Fruit fly (Drosophila melanogaster) whole organism, embryonic: Measurements from ENCODE around the gene CG9933.
A peak's percentile ranks its signal among the peaks of the same experiment; 100 is the strongest.

Experiments used
- BEAF-32 ChIP-seq: fragments of 200-800 bp; sonication (Bioruptor generic); optimal IDR thresholded peaks from 3 replicates; lab custom pipeline; 2017; ENCODE audit warnings: missing biosample characterization, missing genetic modification characterization, mild to moderate bottlenecking, moderate library complexity, missing genetic modification reagents
- Blimp-1 ChIP-seq: fragments of 200-800 bp; sonication (Bioruptor generic); optimal IDR thresholded peaks from 3 replicates; lab custom pipeline; 2018; ENCODE audit warnings: missing biosample characterization, missing genetic modification characterization, mild to moderate bottlenecking, moderate library complexity, missing genetic modification reagents
- CG1024 ChIP-seq: fragments of 200-800 bp; sonication (Bioruptor generic); IDR thresholded peaks from 2 replicates; pipeline ENCODE4 v1.3.6; 2022; ENCODE audit warnings: missing biosample characterization, missing genetic modification characterization
- CG10462 ChIP-seq: fragments of 200-800 bp; sonication (Bioruptor generic); optimal IDR thresholded peaks from 2 replicates; lab custom pipeline; 2016; ENCODE audit warnings: missing biosample characterization, missing genetic modification characterization
- CG11093 ChIP-seq: fragments of 200-800 bp; sonication (Bioruptor generic); IDR thresholded peaks from 3 replicates; pipeline ENCODE4 v1.3.6; 2022; ENCODE audit warnings: missing biosample characterization, missing genetic modification characterization
- CG13296 ChIP-seq: fragments of 200-800 bp; sonication (Bioruptor generic); optimal IDR thresholded peaks from 3 replicates; lab custom pipeline; 2018; ENCODE audit warnings: missing biosample characterization, mild to moderate bottlenecking, missing genetic modification characterization
- CG13894 ChIP-seq: fragments of 200-800 bp; sonication (Bioruptor generic); optimal IDR thresholded peaks from 3 replicates; lab custom pipeline; 2018; ENCODE audit warnings: missing biosample characterization, mild to moderate bottlenecking, missing genetic modification characterization, moderate library complexity
- CG15696 ChIP-seq: fragments of 200-800 bp; sonication (Bioruptor generic); optimal IDR thresholded peaks from 2 replicates; lab custom pipeline; 2019; ENCODE audit warnings: missing biosample characterization, mild to moderate bottlenecking, missing genetic modification characterization, moderate library complexity
- CG18011 ChIP-seq: fragments of 200-800 bp; sonication (Bioruptor generic); optimal IDR thresholded peaks from 2 replicates; lab custom pipeline; 2017; ENCODE audit warnings: missing biosample characterization, missing genetic modification characterization, mild to moderate bottlenecking, moderate library complexity, missing genotype
- CG30020 ChIP-seq: fragments of 200-800 bp; optimal IDR thresholded peaks from 2 replicates; lab custom pipeline; 2019; ENCODE audit warnings: missing biosample characterization, mild to moderate bottlenecking, missing genetic modification characterization, moderate library complexity
- CG30403 ChIP-seq: fragments of 200-800 bp; sonication (Bioruptor generic); optimal IDR thresholded peaks from 3 replicates; lab custom pipeline; 2016; ENCODE audit warnings: missing biosample characterization, missing genetic modification characterization
- CG34376 ChIP-seq: fragments of 200-800 bp; sonication (Bioruptor generic); optimal IDR thresholded peaks from 2 replicates; lab custom pipeline; 2018; ENCODE audit warnings: missing biosample characterization, mild to moderate bottlenecking, missing genetic modification characterization
- CG3838 ChIP-seq: fragments of 200-800 bp; sonication (Bioruptor generic); optimal IDR thresholded peaks from 3 replicates; lab custom pipeline; 2016; ENCODE audit warnings: missing biosample characterization, missing genetic modification characterization
- CG4707 ChIP-seq: fragments of 200-800 bp; sonication (Bioruptor generic); optimal IDR thresholded peaks from 2 replicates; lab custom pipeline; 2018; ENCODE audit warnings: missing biosample characterization, mild to moderate bottlenecking, missing genetic modification characterization, moderate library complexity
- D19A ChIP-seq: fragments of 200-800 bp; optimal IDR thresholded peaks from 3 replicates; lab custom pipeline; 2019; ENCODE audit warnings: missing biosample characterization, mild to moderate bottlenecking, missing genetic modification characterization, moderate library complexity
- Drgx ChIP-seq: fragments of 200-800 bp; sonication (Bioruptor generic); IDR thresholded peaks from 2 replicates; pipeline ENCODE4 v1.3.6; 2022; ENCODE audit warnings: missing biosample characterization, missing genetic modification characterization
- Elba2 ChIP-seq: fragments of 200-800 bp; sonication (Bioruptor generic); optimal IDR thresholded peaks from 3 replicates; lab custom pipeline; 2016; ENCODE audit warnings: missing biosample characterization, missing genetic modification characterization
- Ets65A ChIP-seq: fragments of 200-800 bp; sonication (Bioruptor generic); peaks from one replicate; lab custom pipeline; 2016; ENCODE audit warnings: missing biosample characterization, missing genetic modification characterization
- Ets97D ChIP-seq: fragments of 200-800 bp; sonication (Bioruptor generic); optimal IDR thresholded peaks from 3 replicates; lab custom pipeline; 2016; ENCODE audit warnings: missing biosample characterization, missing genetic modification characterization
- Gug ChIP-seq: fragments of 200-800 bp; sonication (Bioruptor generic); IDR thresholded peaks from 4 replicates; pipeline ENCODE4 v1.3.6; 2022; ENCODE audit warnings: missing biosample characterization, missing genetic modification characterization
- Pdp1 ChIP-seq, 2 experiments: fragments of 200-800 bp; sonication (Bioruptor generic); optimal IDR thresholded peaks; 3 replicates each; lab custom pipeline; 2016; ENCODE audit warnings: missing biosample characterization in 2 of 2, missing genetic modification characterization in 2 of 2, mild to moderate bottlenecking in 1 of 2, moderate library complexity in 1 of 2
- Sox102F ChIP-seq: fragments of 200-800 bp; sonication (Bioruptor generic); optimal IDR thresholded peaks from 2 replicates; lab custom pipeline; 2018; ENCODE audit warnings: missing biosample characterization, mild to moderate bottlenecking, missing genetic modification characterization, moderate library complexity
- Trl ChIP-seq, 3 experiments: fragments of >200 bp in 2 of 3; fragments of 200-800 bp in 1 of 3; sonication (Bioruptor generic) in 1 of 3; optimal IDR thresholded peaks; 2 replicates in 1 of 3; 3 replicates in 2 of 3; lab custom pipeline; 2016 to 2017; ENCODE audit warnings: missing biosample characterization in 1 of 3, missing genetic modification characterization in 1 of 3
- Xbp1 ChIP-seq: fragments of 200-800 bp; sonication (Bioruptor generic); optimal IDR thresholded peaks from 3 replicates; lab custom pipeline; 2016; ENCODE audit warnings: missing biosample characterization, mild to moderate bottlenecking, missing genetic modification characterization
- bsh ChIP-seq, 2 experiments: fragments of 200-800 bp; sonication (Bioruptor generic); optimal IDR thresholded peaks; 2 replicates each; lab custom pipeline; 2017 to 2018; ENCODE audit warnings: mild to moderate bottlenecking in 2 of 2, missing biosample characterization in 2 of 2, missing genetic modification characterization in 2 of 2, moderate library complexity in 1 of 2
- chinmo ChIP-seq: fragments of 200-800 bp; sonication (Bioruptor generic); IDR thresholded peaks from 4 replicates; pipeline ENCODE4 v1.3.6; 2022; ENCODE audit warnings: missing biosample characterization, missing genetic modification characterization; ENCODE audit not compliant: partially characterized antibody
- gem ChIP-seq: fragments of 200-800 bp; sonication (Bioruptor generic); optimal IDR thresholded peaks from 2 replicates; lab custom pipeline; 2019; ENCODE audit warnings: missing biosample characterization, mild to moderate bottlenecking, missing genetic modification characterization, moderate library complexity
- grn ChIP-seq: fragments of 200-800 bp; sonication (Bioruptor generic); optimal IDR thresholded peaks from 3 replicates; lab custom pipeline; 2017; ENCODE audit warnings: missing biosample characterization, missing genetic modification characterization
- insv ChIP-seq, 2 experiments: fragments of 200-800 bp; sonication (Bioruptor generic); optimal IDR thresholded peaks; 3 replicates each; lab custom pipeline; 2016 to 2018; ENCODE audit warnings: missing biosample characterization in 2 of 2, missing genetic modification characterization in 2 of 2
- lbe ChIP-seq: fragments of 200-800 bp; sonication (Bioruptor generic); optimal IDR thresholded peaks from 2 replicates; lab custom pipeline; 2016; ENCODE audit warnings: missing biosample characterization, mild to moderate bottlenecking, missing genetic modification characterization
- mam ChIP-seq: fragments of 200-800 bp; sonication (Bioruptor generic); optimal IDR thresholded peaks from 3 replicates; lab custom pipeline; 2016; ENCODE audit warnings: missing biosample characterization, missing genetic modification characterization
- pb ChIP-seq: fragments of 200-800 bp; sonication (Bioruptor generic); optimal IDR thresholded peaks from 3 replicates; lab custom pipeline; 2016; ENCODE audit warnings: missing biosample characterization, missing genetic modification characterization
- peb ChIP-seq: fragments of 200-800 bp; sonication (Bioruptor generic); IDR thresholded peaks from 2 replicates; pipeline ENCODE4 v1.3.6; 2022; ENCODE audit warnings: missing biosample characterization, missing genetic modification characterization
- pfk ChIP-seq: fragments of 200-800 bp; sonication (Bioruptor generic); optimal IDR thresholded peaks from 2 replicates; lab custom pipeline; 2018; ENCODE audit warnings: missing biosample characterization, mild to moderate bottlenecking, missing genetic modification characterization, moderate library complexity
- phol ChIP-seq: fragments of 200-800 bp; sonication (Bioruptor generic); optimal IDR thresholded peaks from 3 replicates; lab custom pipeline; 2018; ENCODE audit warnings: missing biosample characterization, mild to moderate bottlenecking, missing genetic modification characterization, moderate library complexity
- pzg ChIP-seq: fragments of 200-800 bp; sonication (Bioruptor generic); optimal IDR thresholded peaks from 3 replicates; lab custom pipeline; 2018; ENCODE audit warnings: missing biosample characterization, mild to moderate bottlenecking, missing genetic modification characterization, moderate library complexity
- row ChIP-seq: fragments of 200-800 bp; sonication (Bioruptor generic); IDR thresholded peaks from 3 replicates; pipeline ENCODE4 v1.3.6; 2022; ENCODE audit warnings: missing biosample characterization, missing genetic modification characterization
- sens ChIP-seq: fragments of 200-800 bp; sonication (Bioruptor generic); peaks from one replicate; lab custom pipeline; 2016; ENCODE audit warnings: missing biosample characterization, missing genetic modification characterization
- slbo ChIP-seq: fragments of 200-800 bp; sonication (Bioruptor generic); IDR thresholded peaks from 2 replicates; pipeline ENCODE4 v1.3.6; 2022; ENCODE audit warnings: missing biosample characterization, missing genetic modification characterization
- sna ChIP-seq: fragments of 200-800 bp; sonication (Bioruptor generic); IDR thresholded peaks from 2 replicates; pipeline ENCODE4 v1.3.6; 2022; ENCODE audit warnings: missing biosample characterization, missing genetic modification characterization; ENCODE audit not compliant: partially characterized antibody
- sqz ChIP-seq: fragments of 200-800 bp; sonication (Bioruptor generic); optimal IDR thresholded peaks from 3 replicates; lab custom pipeline; 2018; ENCODE audit warnings: missing biosample characterization, mild to moderate bottlenecking, missing genetic modification characterization
- tio ChIP-seq: fragments of 200-800 bp; sonication (Bioruptor generic); optimal IDR thresholded peaks from 2 replicates; lab custom pipeline; 2017; ENCODE audit warnings: missing biosample characterization, missing genetic modification characterization, inconsistent platforms

The CG9933 gene

DNA sequence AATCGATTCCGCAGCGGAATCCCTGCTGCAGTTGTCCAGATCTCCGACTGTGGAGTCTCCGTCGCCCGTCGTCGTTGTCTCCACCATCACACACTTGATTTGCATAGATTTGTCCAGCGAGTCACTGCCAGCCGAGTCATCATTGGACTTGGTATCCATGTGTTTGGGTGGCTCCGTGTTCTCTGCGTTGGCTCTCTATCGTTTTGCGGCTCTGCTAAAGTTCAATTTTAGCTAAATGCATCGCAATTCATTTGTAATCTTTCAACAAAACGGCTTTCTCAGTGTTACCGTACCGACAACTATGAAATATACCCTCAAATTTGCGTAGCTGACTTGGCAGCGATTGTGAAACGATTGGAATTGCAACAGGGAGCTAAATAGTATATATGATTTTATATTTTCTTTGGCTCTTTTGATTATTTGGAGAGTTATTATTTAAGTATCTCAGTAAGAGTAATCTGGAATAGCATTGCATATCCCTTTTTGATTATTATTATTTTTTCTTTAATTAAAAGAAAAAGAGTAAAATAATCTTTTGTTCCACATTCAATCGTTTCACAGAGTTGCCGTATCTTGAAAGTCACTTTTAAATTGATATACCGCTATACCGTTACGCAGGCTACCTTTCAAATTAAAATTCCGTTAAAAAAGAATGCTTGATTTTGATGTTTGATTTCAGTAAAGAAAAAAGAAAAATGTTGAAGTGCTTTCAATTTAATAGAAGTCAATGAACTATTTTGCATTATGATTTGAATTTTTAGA lies at the start of gene CG9933 (continued):
- TF ChIP-seq BEAF-32 (GFP tag; lab: Kevin White, UChicago) (peak; percentile 45), phol (tag; lab: Kevin White, UChicago) (peak; percentile 22), Ets65A (GFP tag; lab: Kevin White, UChicago) (no peak), sna (GFP tag; lab: Robert Waterston, UW) (no peak), peb (GFP tag; lab: Robert Waterston, UW) (no peak), mam (GFP tag; lab: Kevin White, UChicago) (no peak), CG30020 (tag; lab: Kevin White, UChicago) (peak; percentile 93), CG34376 (GFP tag; lab: Kevin White, UChicago) (no peak), CG11093 (GFP tag; lab: Robert Waterston, UW) (no peak), CG18011 (GFP tag; lab: Kevin White, UChicago) (no peak), CG15696 (no peak), CG13296 (GFP tag; lab: Kevin White, UChicago) (no peak), CG10462 (GFP tag; lab: Kevin White, UChicago) (peak; percentile 60), insv (GFP tag; optimal IDR thresholded peaks at IDR 0.05; lab: Kevin White, UChicago) (no peak), CG3838 (no peak), CG4707 (GFP tag; lab: Kevin White, UChicago) (no peak), Xbp1 (GFP tag; lab: Kevin White, UChicago) (no peak), pzg (GFP tag; lab: Kevin White, UChicago) (peak; percentile 45), Ets97D (GFP tag; lab: Kevin White, UChicago) (peak; percentile 9), tio (no peak), CG30403 (GFP tag; lab: Kevin White, UChicago) (no peak), pfk (GFP tag; lab: Kevin White, UChicago) (peak; percentile 93)

DNA sequence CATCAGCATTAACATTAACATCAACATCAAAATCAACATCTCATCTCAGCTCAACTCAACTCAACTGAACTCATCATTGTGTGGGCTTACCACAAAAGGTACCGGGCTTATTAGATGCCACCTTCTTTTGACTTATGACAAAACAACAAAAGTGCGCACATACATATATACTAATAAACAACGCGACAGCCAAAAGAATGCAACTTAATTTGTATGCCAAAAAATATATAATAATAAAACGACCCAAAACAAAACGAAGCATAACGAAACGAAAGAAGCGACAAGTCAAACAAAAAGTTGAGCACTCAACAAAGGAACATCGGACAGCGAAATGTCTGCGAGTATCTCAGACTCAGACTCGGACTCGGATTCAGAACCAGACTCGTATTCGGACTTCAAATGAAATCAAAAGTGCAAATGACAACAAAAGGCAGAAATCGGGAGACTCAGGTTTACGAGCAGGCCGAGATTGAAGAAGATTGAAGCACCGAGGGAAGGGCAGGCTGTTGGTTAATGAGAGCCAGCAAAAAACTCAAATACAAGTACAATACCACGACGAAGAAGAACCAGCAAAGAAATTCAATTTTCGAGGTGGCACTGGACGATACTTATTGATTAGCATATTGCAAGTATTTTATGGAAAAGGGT lies 48.6 kb upstream of the CG9933 start:
- no peak for TF ChIP-seq CG1024 (GFP tag; lab: Robert Waterston, UW)
- TF ChIP-seq Gug (GFP tag; lab: Robert Waterston, UW): no peak
- peak; percentile 55 for TF ChIP-seq Blimp-1 (GFP tag; lab: Kevin White, UChicago)
- TF ChIP-seq lbe (GFP tag; lab: Kevin White, UChicago): peak; percentile 7
- peak; percentile 42 for TF ChIP-seq CG13894 (tag; lab: Kevin White, UChicago)

- peak; percentile 5 for TF ChIP-seq Sox102F (GFP tag; lab: Kevin White, UChicago)
- TF ChIP-seq gem (tag; lab: Kevin White, UChicago): peak; percentile 21
- peak; percentile 61 for TF ChIP-seq D19A
- peak in 1 of 2 experiments; percentile 5 for TF ChIP-seq bsh (GFP tag; optimal IDR thresholded peaks at IDR 0.05; lab: Kevin White, UChicago)
- TF ChIP-seq Elba2 (GFP tag; lab: Kevin White, UChicago): no peak
- 0 out of 4 replicates have a peak, but pooled peaks have one; percentile 55 for TF ChIP-seq chinmo (GFP tag; lab: Robert Waterston, UW)
- no peak for TF ChIP-seq slbo (GFP tag; lab: Robert Waterston, UW)
- peak in 1 of 2 experiments; percentile 61 for TF ChIP-seq Pdp1 (GFP tag; optimal IDR thresholded peaks at IDR 0.05; lab: Kevin White, UChicago)
- peak; percentile 16; the same call in 1 of the 2 replicates for TF ChIP-seq Drgx (GFP tag; lab: Robert Waterston, UW)
- TF ChIP-seq sens: peak; percentile 68
- peak; percentile 46 for TF ChIP-seq sqz (GFP tag; lab: Kevin White, UChicago)
- peak in 1 of 2 experiments; percentile 13 for TF ChIP-seq Trl (optimal IDR thresholded peaks at IDR 0.05; lab: Kevin White, UChicago)
- TF ChIP-seq Trl (GFP tag; optimal IDR thresholded peaks at IDR 0.05; lab: Kevin White, UChicago): no peak
- TF ChIP-seq pb (GFP tag; lab: Kevin White, UChicago): no peak
- peak; percentile 25; the same call in 1 of the 3 replicates for TF ChIP-seq row
- peak; percentile 62 for TF ChIP-seq grn (GFP tag; lab: Kevin White, UChicago)
Measured at dm6 chr2L:13068533-13069398, 47.7 kb upstream of the CG9933 start.
